Fruit fly (Drosophila melanogaster) S2 (cell line): ENCODE data around the gene Rpn7.

Experiments
- CG8478 ChIP-seq: fragments of >200 bp; optimal IDR thresholded peaks from 2 replicates; lab custom pipeline; 2018
- CTCF ChIP-seq, 2 experiments: fragments of >200 bp; optimal IDR thresholded peaks; 2 replicates each; lab custom pipeline; 2018

Rpn7 gene

DNA sequence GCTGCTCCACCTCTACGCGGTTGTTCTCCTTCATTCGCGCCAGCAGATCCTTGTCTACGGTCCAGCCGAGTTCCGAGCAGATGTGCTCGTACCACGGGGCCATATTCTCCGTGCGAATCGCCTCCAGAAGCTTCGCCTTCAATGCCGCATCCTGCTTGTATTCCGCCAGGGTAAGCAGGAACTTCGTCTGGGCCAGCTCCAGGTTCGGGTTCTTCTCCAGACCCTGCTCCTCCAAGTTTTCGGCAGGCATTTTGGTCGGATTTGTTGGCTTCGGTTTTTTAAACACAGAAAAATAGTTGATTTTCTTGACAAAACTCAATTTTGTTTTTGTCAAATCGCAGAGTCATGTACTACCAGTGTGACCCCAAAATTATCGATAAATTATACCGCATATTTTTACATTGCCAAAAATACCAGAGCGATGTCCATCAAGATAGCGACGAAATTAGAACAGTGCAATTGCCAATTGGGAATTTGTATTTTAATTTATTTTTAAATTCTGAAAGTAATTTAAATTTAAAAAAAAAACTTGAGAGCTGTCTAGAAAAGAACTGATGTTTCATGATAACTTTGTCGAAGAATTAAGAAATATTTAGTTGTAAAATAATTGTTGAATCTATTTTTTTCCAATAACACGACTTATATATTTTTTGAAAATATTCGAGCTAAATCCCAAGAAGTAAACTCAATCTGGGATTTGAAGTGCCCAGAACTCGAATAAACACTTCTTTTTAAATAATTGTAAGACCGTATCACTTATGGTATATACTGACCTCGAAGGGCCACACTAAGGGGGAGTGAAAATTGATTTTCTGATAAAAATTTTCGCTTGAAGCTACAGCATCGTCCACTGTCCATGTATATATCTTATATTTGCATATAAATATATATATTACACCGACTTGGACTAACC lies at the start of gene Rpn7, which contains the start of gene AP-2mu:
Gene Rpn7, minus strand, starts transcription at position 382 of the 913 bp plus-strand sequence.
Gene AP-2mu, plus strand, starts transcription at position 783 of the 913 bp plus-strand sequence.
- TF ChIP-seq CG8478 (lab: Kevin White, UChicago) (no peak), CTCF (optimal IDR thresholded peaks at IDR 0.05; lab: Kevin White, UChicago) (peak in 1 of 2 experiments; percentile 3)

DNA sequence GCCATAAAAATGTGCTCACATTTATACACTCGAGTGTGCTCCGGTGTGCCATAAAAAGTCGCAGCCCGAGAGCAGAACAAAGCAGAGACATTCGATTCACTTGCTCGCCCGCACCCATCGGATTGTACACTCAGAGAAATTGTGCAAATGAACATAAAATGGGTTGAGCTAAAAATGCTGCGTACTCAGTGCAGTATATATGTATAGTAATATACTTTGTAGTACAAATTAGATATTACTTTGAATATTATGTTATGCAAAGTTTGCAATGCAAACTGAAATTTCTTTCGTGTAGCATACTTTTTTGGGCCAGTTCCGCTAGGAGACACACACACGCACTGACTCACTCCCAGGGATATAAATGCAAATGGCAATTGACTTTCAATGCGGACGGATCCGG lies 41.8 kb upstream of the Rpn7 start:
- TF ChIP-seq CTCF (optimal IDR thresholded peaks at IDR 0.05; lab: Kevin White, UChicago), result no peak
- no peak for TF ChIP-seq CG8478 (lab: Kevin White, UChicago)

DNA sequence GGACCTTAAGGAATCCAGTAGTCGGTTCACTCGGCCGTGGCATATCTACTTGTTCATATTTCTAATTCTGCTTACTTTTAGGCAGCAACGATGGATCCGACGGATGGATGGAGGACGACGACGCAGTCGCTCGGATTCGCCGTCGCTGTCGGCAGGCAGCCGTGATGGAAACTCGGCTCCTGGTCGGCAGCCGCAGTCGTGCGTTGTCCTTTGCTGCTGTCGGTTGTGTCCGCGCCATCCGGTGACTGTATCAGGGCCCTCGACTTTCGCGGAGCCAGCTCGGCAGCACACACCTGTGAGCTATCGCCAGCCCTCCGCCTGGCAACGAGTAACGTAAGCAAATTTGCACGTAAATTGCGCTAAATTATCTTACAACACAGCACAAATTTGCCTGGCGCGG lies 35.2 kb upstream of the Rpn7 start, which contains the start of gene Octbeta1R:
Gene Octbeta1R, plus strand, starts transcription at position 191 of the 400 bp plus-strand sequence.
- TF ChIP-seq CTCF (optimal IDR thresholded peaks at IDR 0.05; lab: Kevin White, UChicago) (no peak), CG8478 (lab: Kevin White, UChicago) (no peak)

- TF ChIP-seq CG8478 (lab: Kevin White, UChicago), result no peak
- no peak for TF ChIP-seq CTCF (optimal IDR thresholded peaks at IDR 0.05; lab: Kevin White, UChicago)
These were observed 32.9 kb upstream of the Rpn7 start for dm6 chr3R:22494523-22495309.

DNA sequence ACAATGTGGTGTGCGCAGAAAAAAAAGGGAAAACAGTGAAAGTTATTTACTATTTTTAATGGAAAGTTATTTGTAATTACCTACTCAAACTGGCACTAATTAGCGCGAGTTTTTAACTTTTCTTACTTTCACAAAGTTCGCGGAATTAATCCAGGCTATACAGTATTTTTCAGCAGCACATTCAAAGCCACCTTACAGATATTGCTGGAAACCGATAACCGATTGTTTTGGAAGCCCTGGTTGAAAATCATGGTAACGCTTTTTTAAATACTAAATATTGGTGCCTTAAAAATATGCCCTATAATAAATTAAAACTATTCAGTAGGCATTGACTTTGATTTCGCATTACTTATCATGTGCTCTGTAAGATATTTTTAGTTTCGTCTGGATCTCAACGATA lies 30.9 kb upstream of the Rpn7 start, which contains the start of gene tHMG2:
Gene tHMG2, plus strand, starts transcription at position 187 of the 400 bp plus-strand sequence.
- no peak for TF ChIP-seq CTCF (optimal IDR thresholded peaks at IDR 0.05; lab: Kevin White, UChicago)
- no peak for TF ChIP-seq CG8478 (lab: Kevin White, UChicago)

DNA sequence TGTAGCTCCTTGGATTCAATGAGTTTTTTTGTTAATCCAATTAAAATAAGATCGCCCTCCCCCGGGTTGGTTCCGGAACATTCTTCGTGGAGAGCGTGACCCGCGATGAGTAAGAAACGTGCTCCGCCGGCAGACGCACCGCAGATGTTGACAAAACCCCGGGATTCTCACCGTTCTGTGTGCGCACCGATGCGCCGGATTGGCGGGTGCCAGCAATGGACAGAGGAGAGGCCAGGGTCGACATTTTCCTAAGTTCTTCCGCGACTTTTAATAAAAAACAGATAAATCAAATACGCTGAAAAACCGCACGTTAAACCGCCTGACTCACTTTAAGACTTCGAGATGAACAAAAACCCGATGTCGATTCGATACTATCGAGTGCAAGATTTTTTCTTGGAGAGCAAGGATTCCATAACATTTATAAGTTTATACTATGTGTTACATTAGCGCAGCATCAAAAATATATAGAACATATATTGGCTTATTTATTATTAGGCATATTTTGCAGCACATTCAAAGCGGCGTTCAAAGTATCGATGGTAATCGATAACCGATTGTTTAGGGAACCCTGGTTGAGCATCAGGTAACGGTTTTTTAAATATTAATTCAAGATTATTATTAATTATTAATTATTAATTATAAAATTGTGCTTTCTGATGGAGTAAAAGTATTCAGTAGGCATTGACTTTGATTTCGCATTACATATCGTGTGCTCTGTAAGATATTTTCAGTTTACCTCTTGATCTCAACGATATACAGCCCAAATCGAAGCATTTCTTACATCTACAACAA lies 29.4 kb upstream of the Rpn7 start, which contains the start of the genes CCT1 and tHMG1:
Gene CCT1, minus strand, starts transcription at position 352 of the 792 bp plus-strand sequence.
Gene tHMG1, plus strand, starts transcription at position 742 of the 792 bp plus-strand sequence.
- TF ChIP-seq CG8478 (lab: Kevin White, UChicago) (no peak), CTCF (optimal IDR thresholded peaks at IDR 0.05; lab: Kevin White, UChicago) (no peak)

DNA sequence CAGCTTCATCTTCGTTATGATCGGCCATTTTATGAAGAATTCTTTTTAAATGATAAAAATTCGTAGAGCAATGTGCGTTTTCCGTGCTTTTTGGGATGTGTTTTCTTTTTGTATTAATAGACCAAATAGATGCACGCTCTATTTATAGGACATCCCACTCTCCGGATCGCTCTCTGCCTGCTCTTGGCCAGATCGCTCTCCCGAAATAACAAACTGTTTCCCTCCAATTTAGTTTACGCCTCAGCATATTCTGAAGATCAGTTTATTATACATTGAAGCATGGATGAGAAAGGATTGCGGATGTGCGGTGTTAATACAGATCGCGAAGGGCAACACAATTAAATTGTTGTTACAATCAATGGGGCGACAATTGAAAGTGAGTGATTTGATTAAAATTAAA lies 27.0 kb upstream of the Rpn7 start, which contains the start of gene CG5376:
Gene CG5376, minus strand, starts transcription at position 101 of the 400 bp plus-strand sequence.
- TF ChIP-seq CG8478 (lab: Kevin White, UChicago) (no peak), CTCF (optimal IDR thresholded peaks at IDR 0.05; lab: Kevin White, UChicago) (no peak)

dm6 chr3R:22487037-22487492 lies 25.2 kb upstream of the Rpn7 start, which contains the start of gene Pfdn5:
Gene Pfdn5 (plus strand): TSS chr3R:22487039.
- peak in 1 of 2 experiments; percentile 41 for TF ChIP-seq CTCF (optimal IDR thresholded peaks at IDR 0.05; lab: Kevin White, UChicago)
- no peak for TF ChIP-seq CG8478 (lab: Kevin White, UChicago)

- no peak for TF ChIP-seq CG8478 (lab: Kevin White, UChicago)
These were observed 21.7 kb upstream of the Rpn7 start for dm6 chr3R:22483537-22483936.

DNA sequence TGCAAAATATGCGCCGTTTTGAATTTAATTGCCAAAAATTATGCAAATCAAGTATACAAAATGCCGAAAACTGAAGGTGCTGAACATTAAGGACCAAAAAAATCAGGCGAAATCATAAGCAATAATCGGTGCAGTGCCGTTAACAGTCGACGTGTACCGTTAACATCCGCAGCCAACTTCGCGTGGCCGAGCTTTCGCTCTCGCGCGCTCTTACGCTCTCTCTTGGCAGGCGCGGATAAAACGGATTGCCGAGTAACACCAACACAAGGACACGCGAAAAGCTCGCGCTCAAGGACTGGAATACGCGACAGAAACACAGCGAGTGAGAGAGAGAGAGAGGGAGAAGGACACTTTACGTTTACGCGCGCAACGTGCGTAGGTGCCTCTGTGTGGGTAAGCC lies 8.2 kb upstream of the Rpn7 start:
- no peak for TF ChIP-seq CG8478 (lab: Kevin White, UChicago)
- no peak for TF ChIP-seq CTCF (optimal IDR thresholded peaks at IDR 0.05; lab: Kevin White, UChicago)

DNA sequence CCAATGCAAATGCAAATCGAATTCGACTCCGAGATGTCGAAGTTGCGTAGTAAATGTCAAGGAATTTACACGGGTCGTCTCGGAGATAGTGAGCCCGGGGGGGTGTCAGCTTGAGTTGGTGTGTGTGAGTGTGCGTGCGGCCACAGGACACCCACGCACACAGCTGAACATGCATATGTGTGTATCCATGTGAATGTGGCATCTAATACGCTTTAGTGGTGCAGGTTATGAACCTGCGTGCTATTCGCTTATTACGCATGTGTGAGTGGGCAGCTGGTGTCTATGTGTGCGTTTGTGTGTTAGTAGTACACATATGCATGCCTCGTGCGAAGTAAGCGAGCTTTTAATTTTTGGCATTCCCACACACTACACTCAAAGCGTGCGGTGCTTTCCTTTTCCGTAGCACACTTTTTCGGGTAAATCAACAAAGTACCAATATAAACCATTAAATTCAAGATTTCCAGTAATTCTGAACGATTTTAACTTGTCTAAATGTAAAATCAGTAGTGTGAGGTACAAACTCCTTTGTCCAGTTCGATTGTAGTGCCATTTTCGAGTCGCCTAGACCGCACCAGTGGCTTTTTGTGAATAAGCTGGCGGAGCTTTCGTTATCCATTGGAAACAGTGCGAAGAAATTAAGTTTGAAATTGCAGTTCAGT lies 7.1 kb upstream of the Rpn7 start:
- no peak for TF ChIP-seq CTCF (optimal IDR thresholded peaks at IDR 0.05; lab: Kevin White, UChicago)
- no peak for TF ChIP-seq CG8478 (lab: Kevin White, UChicago)

dm6 chr3R:22467939-22468571 lies 6.2 kb upstream of the Rpn7 start, which contains the start of the genes CG5377 and Nrx-1:
Gene CG5377 (minus strand): TSS chr3R:22468157.
Gene Nrx-1 (plus strand): TSS chr3R:22468512.
- TF ChIP-seq CG8478 (lab: Kevin White, UChicago) (no peak), CTCF (optimal IDR thresholded peaks at IDR 0.05; lab: Kevin White, UChicago) (no peak)
